Worm (Caenorhabditis elegans) whole organism, L4/young adult: ENCODE data around the gene F11D11.12.

Experiments
- W03F9.2 ChIP-seq: fragments of 150-350 bp; optimal IDR thresholded peaks from 2 replicates; lab custom pipeline; 2014; ENCODE audit warnings: missing biosample characterization, missing genetic modification characterization
- dao-5 ChIP-seq: sonication (generic microtip); optimal IDR thresholded peaks from 2 replicates; lab custom pipeline; 2016; ENCODE audit warnings: missing genotype, missing genetic modification characterization, moderate library complexity, missing compliant biosample characterization
- him-1 ChIP-seq: sonication (generic microtip); optimal IDR thresholded peaks from 2 replicates; lab custom pipeline; 2016; ENCODE audit warnings: missing genotype, missing genetic modification reagents, missing genetic modification characterization, missing compliant biosample characterization

DNA sequence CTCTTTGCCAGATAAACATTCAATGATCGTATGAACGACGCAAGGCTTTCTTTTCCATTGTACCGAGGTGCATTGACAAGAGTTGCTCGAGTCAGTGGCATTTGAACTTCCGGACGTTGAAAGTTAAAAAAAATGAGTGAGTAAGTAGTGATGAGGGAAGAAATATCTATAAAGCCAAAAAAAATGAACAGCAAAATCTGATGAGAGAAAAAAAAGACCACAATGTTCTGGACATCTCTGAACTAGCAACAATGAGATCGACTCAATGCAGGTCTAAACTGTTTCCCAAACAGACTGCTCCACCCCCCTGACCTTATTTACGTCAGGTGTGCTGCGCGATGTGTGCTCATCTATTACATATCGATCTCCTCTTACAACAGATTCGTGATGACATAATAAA, at the start of gene F11D11.12, which contains the start of gene F11D11.21:
- TF ChIP-seq him-1 (tag; lab: Kevin White, UChicago) (no peak), dao-5 (no peak), W03F9.2 (tag; lab: Kevin White, UChicago) (no peak)
